Worm (Caenorhabditis elegans) whole organism, L3 larva: Measurements from ENCODE around the gene rde-1.

Source experiments
- egl-27 ChIP-seq: sonication (generic microtip); optimal IDR thresholded peaks from 4 replicates; lab custom pipeline; 2017; ENCODE audit warnings: missing biosample characterization, missing genetic modification reagents, missing genetic modification characterization
- nfya-1 ChIP-seq: sonication (generic microtip); optimal IDR thresholded peaks from 2 replicates; lab custom pipeline; 2017; ENCODE audit warnings: missing genetic modification characterization, mild to moderate bottlenecking, missing compliant biosample characterization, antibody characterized with exemption, moderate library complexity; ENCODE audit not compliant: insufficient read depth
- snpc-4 ChIP-seq: fragments of 150-350 bp; optimal IDR thresholded peaks from 2 replicates; lab custom pipeline; 2014; ENCODE audit warnings: missing biosample characterization, missing genetic modification characterization
- unc-62 ChIP-seq: fragments of 150-350 bp; sonication (generic microtip); optimal IDR thresholded peaks from 4 replicates; lab custom pipeline; 2014; ENCODE audit warnings: missing biosample characterization, missing genetic modification reagents, missing genetic modification characterization
- zag-1 ChIP-seq: fragments of 150-350 bp; optimal IDR thresholded peaks from 2 replicates; lab custom pipeline; 2014; ENCODE audit warnings: missing biosample characterization, missing genetic modification characterization

- TF ChIP-seq zag-1 (tag; lab: Kevin White, UChicago) = no peak
- TF ChIP-seq nfya-1 (tag; lab: Kevin White, UChicago) = no peak
- TF ChIP-seq egl-27 (tag; lab: Kevin White, UChicago) = no peak
- no peak for TF ChIP-seq snpc-4
- TF ChIP-seq unc-62 (GFP tag; lab: Kevin White, UChicago) = no peak
These were observed 39.5 kb upstream of the rde-1 start, which contains the start of gene acl-2 for ce11 chrV:10030992-10031383.
